Fruit fly (Drosophila melanogaster) whole organism, embryonic: Measurements from ENCODE around the gene Idi.
A peak's percentile ranks its signal among the peaks of the same experiment; 100 is the strongest.

ENCODE experiments used
- Atf-2 ChIP-seq: fragments of 200-800 bp; sonication (Bioruptor generic); optimal IDR thresholded peaks from 2 replicates; lab custom pipeline; 2016; ENCODE audit warnings: missing biosample characterization, missing genetic modification characterization
- CG10209 ChIP-seq: fragments of 200-800 bp; sonication (Bioruptor generic); optimal IDR thresholded peaks from 3 replicates; lab custom pipeline; 2017; ENCODE audit warnings: missing biosample characterization, mild to moderate bottlenecking, missing genetic modification characterization, missing genetic modification reagents
- CG10267 ChIP-seq: fragments of 200-800 bp; sonication (Bioruptor generic); optimal IDR thresholded peaks from 2 replicates; lab custom pipeline; 2018; ENCODE audit warnings: missing biosample characterization, mild to moderate bottlenecking, missing genetic modification characterization, moderate library complexity
- CG10321 ChIP-seq: fragments of 200-800 bp; sonication (Bioruptor generic); IDR thresholded peaks from 2 replicates; pipeline ENCODE4 v1.3.6; 2022; ENCODE audit warnings: missing biosample characterization, missing genetic modification characterization
- CG10366 ChIP-seq: fragments of 200-800 bp; sonication (Bioruptor generic); IDR thresholded peaks from 2 replicates; pipeline ENCODE4 v1.3.6; 2022; ENCODE audit warnings: missing biosample characterization, missing genetic modification characterization
- CG12071 ChIP-seq: fragments of 200-800 bp; sonication (Bioruptor generic); optimal IDR thresholded peaks from 3 replicates; lab custom pipeline; 2018; ENCODE audit warnings: missing biosample characterization, mild to moderate bottlenecking, missing genetic modification characterization
- CG12659 ChIP-seq: fragments of 200-800 bp; sonication (Bioruptor generic); optimal IDR thresholded peaks from 3 replicates; lab custom pipeline; 2017; ENCODE audit warnings: mild to moderate bottlenecking, missing biosample characterization, missing genetic modification reagents, missing genetic modification characterization
- CG12744 ChIP-seq: fragments of 200-800 bp; sonication (Bioruptor generic); optimal IDR thresholded peaks from 2 replicates; lab custom pipeline; 2016; ENCODE audit warnings: missing biosample characterization, missing genetic modification characterization
- CG13624 ChIP-seq: fragments of 200-800 bp; sonication (Bioruptor generic); optimal IDR thresholded peaks from 2 replicates; lab custom pipeline; 2016; ENCODE audit warnings: missing biosample characterization, missing genetic modification characterization
- CG14667 ChIP-seq: fragments of 200-800 bp; sonication (Bioruptor generic); IDR thresholded peaks from 2 replicates; pipeline ENCODE4 v1.3.6; 2022; ENCODE audit warnings: missing biosample characterization, missing genetic modification characterization
- CG15073 ChIP-seq: fragments of 200-800 bp; sonication (Bioruptor generic); optimal IDR thresholded peaks from 2 replicates; lab custom pipeline; 2016; ENCODE audit warnings: missing biosample characterization, missing genetic modification characterization
- CG1602 ChIP-seq: fragments of 200-800 bp; sonication (Bioruptor generic); optimal IDR thresholded peaks from 3 replicates; lab custom pipeline; 2016; ENCODE audit warnings: missing biosample characterization, missing genetic modification characterization
- CG1603 ChIP-seq: fragments of 200-800 bp; sonication (Bioruptor generic); optimal IDR thresholded peaks from 2 replicates; lab custom pipeline; 2019; ENCODE audit warnings: missing biosample characterization, mild to moderate bottlenecking, missing genetic modification characterization, moderate library complexity
- CG17186 ChIP-seq: fragments of 200-800 bp; sonication (Bioruptor generic); optimal IDR thresholded peaks from 3 replicates; lab custom pipeline; 2017; ENCODE audit warnings: missing biosample characterization, missing genetic modification reagents, missing genetic modification characterization
- CG17385 ChIP-seq: fragments of 200-800 bp; sonication (Bioruptor generic); optimal IDR thresholded peaks from 3 replicates; lab custom pipeline; 2018; ENCODE audit warnings: missing biosample characterization, mild to moderate bottlenecking, missing genetic modification characterization
- CG2116 ChIP-seq: fragments of 200-800 bp; sonication (Bioruptor generic); optimal IDR thresholded peaks from 3 replicates; lab custom pipeline; 2018; ENCODE audit warnings: missing biosample characterization, mild to moderate bottlenecking, missing genetic modification characterization
- CG2712 ChIP-seq: fragments of 200-800 bp; optimal IDR thresholded peaks from 3 replicates; lab custom pipeline; 2019; ENCODE audit warnings: missing biosample characterization, mild to moderate bottlenecking, missing genetic modification characterization, moderate library complexity
- CG32772 ChIP-seq: fragments of 200-800 bp; sonication (Bioruptor generic); IDR thresholded peaks from 2 replicates; pipeline ENCODE4 v1.3.6; 2022; ENCODE audit warnings: missing biosample characterization, missing genetic modification characterization
- CG3281 ChIP-seq: fragments of 200-800 bp; sonication (Bioruptor generic); optimal IDR thresholded peaks from 3 replicates; lab custom pipeline; 2017; ENCODE audit warnings: missing biosample characterization, mild to moderate bottlenecking, missing genetic modification characterization
- CG6254 ChIP-seq: fragments of 200-800 bp; sonication (Bioruptor generic); optimal IDR thresholded peaks from 3 replicates; lab custom pipeline; 2017; ENCODE audit warnings: mild to moderate bottlenecking, missing biosample characterization, missing genetic modification reagents, missing genetic modification characterization
- CG6683 ChIP-seq: fragments of 200-800 bp; sonication (Bioruptor generic); optimal IDR thresholded peaks from 2 replicates; lab custom pipeline; 2017; ENCODE audit warnings: missing biosample characterization, mild to moderate bottlenecking, missing genetic modification characterization, missing genetic modification reagents
- CG7839 ChIP-seq: fragments of 200-800 bp; sonication (Bioruptor generic); optimal IDR thresholded peaks from 3 replicates; lab custom pipeline; 2018; ENCODE audit warnings: missing biosample characterization, mild to moderate bottlenecking, missing genetic modification characterization, moderate library complexity
- CG9817 ChIP-seq: fragments of 200-800 bp; sonication (Bioruptor generic); optimal IDR thresholded peaks from 2 replicates; lab custom pipeline; 2018; ENCODE audit warnings: missing biosample characterization, mild to moderate bottlenecking, missing genetic modification characterization, moderate library complexity
- CHES-1-like ChIP-seq: fragments of 200-800 bp; sonication (Bioruptor generic); optimal IDR thresholded peaks from 2 replicates; lab custom pipeline; 2016; ENCODE audit warnings: missing biosample characterization, missing genetic modification characterization
- D19B ChIP-seq: fragments of 200-800 bp; sonication (Bioruptor generic); optimal IDR thresholded peaks from 2 replicates; lab custom pipeline; 2017; ENCODE audit warnings: missing biosample characterization, mild to moderate bottlenecking, missing genetic modification characterization
- Dek ChIP-seq: fragments of 200-800 bp; sonication (Bioruptor generic); optimal IDR thresholded peaks from 3 replicates; lab custom pipeline; 2019; ENCODE audit warnings: missing biosample characterization, mild to moderate bottlenecking, missing genetic modification characterization, moderate library complexity
- Dref ChIP-seq: fragments of 200-800 bp; sonication (Bioruptor generic); IDR thresholded peaks from 2 replicates; pipeline ENCODE4 v1.3.6; 2022; ENCODE audit warnings: missing biosample characterization, missing genetic modification characterization
- Ets65A ChIP-seq: fragments of 200-800 bp; sonication (Bioruptor generic); peaks from one replicate; lab custom pipeline; 2016; ENCODE audit warnings: missing biosample characterization, missing genetic modification characterization
- Hsf ChIP-seq: fragments of 200-800 bp; sonication (Bioruptor generic); optimal IDR thresholded peaks from 3 replicates; lab custom pipeline; 2016; ENCODE audit warnings: missing biosample characterization, missing genetic modification characterization
- NC2β ChIP-seq: fragments of 200-800 bp; sonication (Bioruptor generic); optimal IDR thresholded peaks from 2 replicates; lab custom pipeline; 2016; ENCODE audit warnings: missing biosample characterization, missing genetic modification characterization
- Sry-δ ChIP-seq: fragments of 200-800 bp; sonication (Bioruptor generic); optimal IDR thresholded peaks from 2 replicates; lab custom pipeline; 2016; ENCODE audit warnings: missing biosample characterization, missing genetic modification characterization
- Taf1 ChIP-seq: fragments of 200-800 bp; sonication (Bioruptor generic); IDR thresholded peaks from 2 replicates; pipeline ENCODE4 v1.3.6; 2022; ENCODE audit warnings: missing biosample characterization, missing genetic modification characterization
- YL-1 ChIP-seq: fragments of 200-800 bp; sonication (Bioruptor generic); optimal IDR thresholded peaks from 3 replicates; lab custom pipeline; 2017; ENCODE audit warnings: missing biosample characterization, mild to moderate bottlenecking, missing genetic modification characterization
- br ChIP-seq: fragments of >200 bp; optimal IDR thresholded peaks from 2 replicates; lab custom pipeline; 2017
- eve ChIP-seq, 2 experiments: fragments of >200 bp; optimal IDR thresholded peaks; 2 replicates each; lab custom pipeline; 2017; ENCODE audit warnings: missing biosample characterization in 2 of 2, missing genetic modification characterization in 2 of 2
- grn ChIP-seq: fragments of 200-800 bp; sonication (Bioruptor generic); optimal IDR thresholded peaks from 3 replicates; lab custom pipeline; 2017; ENCODE audit warnings: missing biosample characterization, missing genetic modification characterization
- h ChIP-seq: fragments of >200 bp; optimal IDR thresholded peaks from 2 replicates; lab custom pipeline; 2017
- hbn ChIP-seq: fragments of 200-800 bp; sonication (Bioruptor generic); IDR thresholded peaks from 2 replicates; pipeline ENCODE4 v1.3.6; 2022; ENCODE audit warnings: missing biosample characterization, missing genetic modification characterization; ENCODE audit not compliant: partially characterized antibody
- hth ChIP-seq: fragments of >200 bp; optimal IDR thresholded peaks from 2 replicates; lab custom pipeline; 2017; ENCODE audit warnings: inconsistent platforms
- ken ChIP-seq: fragments of 200-800 bp; sonication (Bioruptor generic); IDR thresholded peaks from 3 replicates; pipeline ENCODE4 v1.3.6; 2022; ENCODE audit warnings: missing biosample characterization, missing genetic modification characterization
- lab ChIP-seq: fragments of 200-800 bp; sonication (Bioruptor generic); optimal IDR thresholded peaks from 3 replicates; lab custom pipeline; 2017; ENCODE audit warnings: missing biosample characterization, missing genetic modification characterization, mild to moderate bottlenecking, moderate library complexity, missing genetic modification reagents
- luna ChIP-seq: fragments of 200-800 bp; sonication (Bioruptor generic); optimal IDR thresholded peaks from 2 replicates; lab custom pipeline; 2016; ENCODE audit warnings: missing biosample characterization, missing genetic modification characterization
- mirr ChIP-seq: fragments of 200-800 bp; sonication (Bioruptor generic); optimal IDR thresholded peaks from 3 replicates; lab custom pipeline; 2018; ENCODE audit warnings: missing biosample characterization, mild to moderate bottlenecking, missing genetic modification characterization
- row ChIP-seq: fragments of 200-800 bp; sonication (Bioruptor generic); IDR thresholded peaks from 3 replicates; pipeline ENCODE4 v1.3.6; 2022; ENCODE audit warnings: missing biosample characterization, missing genetic modification characterization
- run ChIP-seq: fragments of 200-800 bp; sonication (Bioruptor generic); optimal IDR thresholded peaks from 3 replicates; lab custom pipeline; 2018; ENCODE audit warnings: missing biosample characterization, mild to moderate bottlenecking, missing genetic modification characterization
- stwl ChIP-seq: fragments of 200-800 bp; sonication (Bioruptor generic); optimal IDR thresholded peaks from 3 replicates; lab custom pipeline; 2018; ENCODE audit warnings: missing biosample characterization, mild to moderate bottlenecking, missing genetic modification characterization, moderate library complexity
- ttk ChIP-seq: fragments of 200-800 bp; sonication (Bioruptor generic); IDR thresholded peaks from 2 replicates; pipeline ENCODE4 v2.1.2; 2022; ENCODE audit warnings: missing biosample characterization, missing genetic modification characterization
- tup ChIP-seq: fragments of 200-800 bp; sonication (Bioruptor generic); optimal IDR thresholded peaks from 2 replicates; lab custom pipeline; 2016; ENCODE audit warnings: missing biosample characterization, mild to moderate bottlenecking, missing genetic modification characterization, moderate library complexity
- twi ChIP-seq: fragments of 200-800 bp; optimal IDR thresholded peaks from 2 replicates; lab custom pipeline; 2019; ENCODE audit warnings: missing biosample characterization, mild to moderate bottlenecking, missing genetic modification characterization, moderate library complexity
- unpg ChIP-seq: fragments of 200-800 bp; sonication (Bioruptor generic); optimal IDR thresholded peaks from 3 replicates; lab custom pipeline; 2018; ENCODE audit warnings: missing biosample characterization, mild to moderate bottlenecking, missing genetic modification characterization, moderate library complexity
- wek ChIP-seq: fragments of 200-800 bp; sonication (Bioruptor generic); optimal IDR thresholded peaks from 3 replicates; lab custom pipeline; 2018; ENCODE audit warnings: missing biosample characterization, mild to moderate bottlenecking, missing genetic modification characterization, moderate library complexity

The Idi gene

dm6 chr3R:21296038-21296727 lies 26.3 kb downstream of the Idi start (continued):
- TF ChIP-seq tup (GFP tag; lab: Kevin White, UChicago) (peak; percentile 49), grn (GFP tag; lab: Kevin White, UChicago) (peak; percentile 21), run (peak; percentile 28), Taf1 (no peak), lab (GFP tag; lab: Kevin White, UChicago) (peak; percentile 93), CG9817 (tag; lab: Kevin White, UChicago) (peak; percentile 57), ttk (GFP tag; lab: Robert Waterston, UW) (no peak), CG32772 (no peak), CG2712 (peak; percentile 92), ken (GFP tag; lab: Robert Waterston, UW) (no peak), mirr (GFP tag; lab: Kevin White, UChicago) (peak; percentile 73), CG3281 (GFP tag; lab: Kevin White, UChicago) (peak; percentile 93), Ets65A (GFP tag; lab: Kevin White, UChicago) (peak; percentile 91), Hsf (GFP tag; lab: Kevin White, UChicago) (peak; percentile 86), CG17385 (GFP tag; lab: Kevin White, UChicago) (peak; percentile 86), CG10366 (GFP tag; lab: Robert Waterston, UW) (no peak), YL-1 (GFP tag; lab: Kevin White, UChicago) (peak; percentile 75), h (lab: Kevin White, UChicago) (no peak), CG6254 (GFP tag; lab: Kevin White, UChicago) (peak; percentile 84), Dek (peak; percentile 55), CG12659 (GFP tag; lab: Kevin White, UChicago) (peak; percentile 94), row (GFP tag; lab: Robert Waterston, UW) (no peak), luna (GFP tag; lab: Kevin White, UChicago) (peak; percentile 24), CG1602 (GFP tag; lab: Kevin White, UChicago) (peak; percentile 81), CG12071 (GFP tag; lab: Kevin White, UChicago) (peak; percentile 79), twi (tag; lab: Kevin White, UChicago) (peak; percentile 87), CG12744 (GFP tag; lab: Kevin White, UChicago) (peak; percentile 45), wek (GFP tag; lab: Kevin White, UChicago) (peak; percentile 60), Sry-δ (peak; percentile 36), CG10321 (GFP tag; lab: Robert Waterston, UW) (no peak), eve (GFP tag; optimal IDR thresholded peaks at IDR 0.05; lab: Kevin White, UChicago) (peak in 1 of 2 experiments; percentile 98), Atf-2 (peak; percentile 42), CG7839 (tag; lab: Kevin White, UChicago) (peak; percentile 91), unpg (peak; percentile 75), CG1603 (tag; lab: Kevin White, UChicago) (peak; percentile 20), CG10209 (GFP tag; lab: Kevin White, UChicago) (peak; percentile 84), CG15073 (GFP tag; lab: Kevin White, UChicago) (no peak), CHES-1-like (GFP tag; lab: Kevin White, UChicago) (peak; percentile 49), Dref (no peak), CG17186 (GFP tag; lab: Kevin White, UChicago) (no peak), D19B (peak; percentile 75), CG13624 (GFP tag; lab: Kevin White, UChicago) (peak; percentile 71), NC2β (GFP tag; lab: Kevin White, UChicago) (peak; percentile 47), hth (lab: Kevin White, UChicago) (no peak), stwl (no peak), CG10267 (tag; lab: Kevin White, UChicago) (peak; percentile 86), hbn (GFP tag; lab: Robert Waterston, UW) (no peak), CG14667 (GFP tag; lab: Robert Waterston, UW) (no peak), CG6683 (peak; percentile 68), br (no peak), CG2116 (GFP tag; lab: Kevin White, UChicago) (peak; percentile 100)
